Fruit fly (Drosophila melanogaster) whole organism, embryonic: ENCODE data around the gene Cpr78Ca.

Experiments
- Asciz ChIP-seq: fragments of 200-800 bp; sonication (Bioruptor generic); optimal IDR thresholded peaks from 2 replicates; lab custom pipeline; 2017; ENCODE audit warnings: missing biosample characterization, mild to moderate bottlenecking, missing genetic modification characterization, missing genetic modification reagents
- Bgb ChIP-seq: fragments of 200-800 bp; sonication (Bioruptor generic); IDR thresholded peaks from 2 replicates; pipeline ENCODE4 v1.3.6; 2022; ENCODE audit warnings: missing biosample characterization, missing genetic modification characterization; ENCODE audit not compliant: partially characterized antibody
- CG11085 ChIP-seq: fragments of 200-800 bp; sonication (Bioruptor generic); IDR thresholded peaks from 2 replicates; pipeline ENCODE4 v1.3.6; 2022; ENCODE audit warnings: missing biosample characterization, missing genetic modification characterization
- CG12155 ChIP-seq: fragments of 200-800 bp; sonication (Bioruptor generic); optimal IDR thresholded peaks from 3 replicates; lab custom pipeline; 2016; ENCODE audit warnings: missing biosample characterization, missing genetic modification characterization
- CG13287 ChIP-seq: fragments of 200-800 bp; sonication (Bioruptor generic); IDR thresholded peaks from 2 replicates; pipeline ENCODE4 v1.3.6; 2022; ENCODE audit warnings: missing biosample characterization, missing genetic modification characterization; ENCODE audit not compliant: partially characterized antibody
- CG15269 ChIP-seq: fragments of 200-800 bp; sonication (Bioruptor generic); optimal IDR thresholded peaks from 2 replicates; lab custom pipeline; 2018; ENCODE audit warnings: missing biosample characterization, mild to moderate bottlenecking, missing genetic modification characterization, moderate library complexity
- CG15479 ChIP-seq: fragments of 200-800 bp; sonication (Bioruptor generic); optimal IDR thresholded peaks from 3 replicates; lab custom pipeline; 2019; ENCODE audit warnings: missing biosample characterization, mild to moderate bottlenecking, missing genetic modification characterization, moderate library complexity
- CG17385 ChIP-seq: fragments of 200-800 bp; sonication (Bioruptor generic); optimal IDR thresholded peaks from 3 replicates; lab custom pipeline; 2018; ENCODE audit warnings: missing biosample characterization, mild to moderate bottlenecking, missing genetic modification characterization
- CG2199 ChIP-seq: fragments of 200-800 bp; sonication (Bioruptor generic); IDR thresholded peaks from 3 replicates; pipeline ENCODE4 v1.3.6; 2022; ENCODE audit warnings: missing biosample characterization, missing genetic modification characterization
- CG3163 ChIP-seq: fragments of 200-800 bp; sonication (Bioruptor generic); optimal IDR thresholded peaks from 3 replicates; lab custom pipeline; 2016; ENCODE audit warnings: missing biosample characterization, missing genetic modification characterization
- CG3995 ChIP-seq: fragments of 200-800 bp; sonication (Bioruptor generic); optimal IDR thresholded peaks from 3 replicates; lab custom pipeline; 2016; ENCODE audit warnings: missing biosample characterization, missing genetic modification characterization
- CG6272 ChIP-seq: fragments of 200-800 bp; sonication (Bioruptor generic); IDR thresholded peaks from 2 replicates; pipeline ENCODE4 v1.3.6; 2022; ENCODE audit warnings: missing biosample characterization, missing genetic modification characterization
- CG6765 ChIP-seq: fragments of 200-800 bp; sonication (Bioruptor generic); optimal IDR thresholded peaks from 3 replicates; lab custom pipeline; 2017; ENCODE audit warnings: missing biosample characterization, mild to moderate bottlenecking, missing genetic modification characterization
- CG7357 ChIP-seq: fragments of 200-800 bp; sonication (Bioruptor generic); IDR thresholded peaks from 3 replicates; pipeline ENCODE4 v1.3.6; 2022; ENCODE audit warnings: missing biosample characterization, missing genetic modification characterization
- CG7963 ChIP-seq: fragments of 200-800 bp; sonication (Bioruptor generic); IDR thresholded peaks from 3 replicates; pipeline ENCODE4 v1.3.6; 2022; ENCODE audit warnings: missing biosample characterization, missing genetic modification characterization; ENCODE audit not compliant: partially characterized antibody
- CTCF ChIP-seq: fragments of 200-800 bp; sonication (Bioruptor generic); optimal IDR thresholded peaks from 2 replicates; lab custom pipeline; 2017; ENCODE audit warnings: missing biosample characterization, mild to moderate bottlenecking, missing genetic modification characterization, moderate library complexity
- CrebB ChIP-seq: fragments of 200-800 bp; sonication (Bioruptor generic); optimal IDR thresholded peaks from 3 replicates; lab custom pipeline; 2018; ENCODE audit warnings: missing biosample characterization, mild to moderate bottlenecking, missing genetic modification characterization
- D19B ChIP-seq: fragments of 200-800 bp; sonication (Bioruptor generic); optimal IDR thresholded peaks from 2 replicates; lab custom pipeline; 2017; ENCODE audit warnings: missing biosample characterization, mild to moderate bottlenecking, missing genetic modification characterization
- Dbx ChIP-seq: fragments of 200-800 bp; sonication (Bioruptor generic); IDR thresholded peaks from 3 replicates; pipeline ENCODE4 v1.3.6; 2022; ENCODE audit warnings: missing biosample characterization, missing genetic modification characterization
- HmgZ ChIP-seq: fragments of 200-800 bp; sonication (Bioruptor generic); optimal IDR thresholded peaks from 2 replicates; lab custom pipeline; 2018; ENCODE audit warnings: missing biosample characterization, mild to moderate bottlenecking, missing genetic modification characterization
- Med ChIP-seq: fragments of 200-800 bp; sonication (Bioruptor generic); peaks from one replicate; lab custom pipeline; 2016; ENCODE audit warnings: missing biosample characterization, missing genetic modification characterization, mild to moderate bottlenecking, inconsistent platforms, moderate library complexity
- Opbp ChIP-seq: fragments of 200-800 bp; sonication (Bioruptor generic); IDR thresholded peaks from 3 replicates; pipeline ENCODE4 v1.3.6; 2022; ENCODE audit warnings: missing biosample characterization, missing genetic modification characterization; ENCODE audit not compliant: partially characterized antibody
- amos ChIP-seq: fragments of 200-800 bp; sonication (Bioruptor generic); IDR thresholded peaks from 2 replicates; pipeline ENCODE4 v1.3.6; 2022; ENCODE audit warnings: missing biosample characterization, missing genetic modification characterization; ENCODE audit not compliant: partially characterized antibody
- crol ChIP-seq: fragments of 200-800 bp; sonication (Bioruptor generic); IDR thresholded peaks from 2 replicates; pipeline ENCODE4 v1.3.6; 2022; ENCODE audit warnings: missing biosample characterization, missing genetic modification characterization
- crp ChIP-seq, 2 experiments: fragments of 200-800 bp; sonication (Bioruptor generic); optimal IDR thresholded peaks; 2 replicates in 1 of 2; 3 replicates in 1 of 2; lab custom pipeline; 2017; ENCODE audit warnings: missing biosample characterization in 2 of 2, missing genetic modification characterization in 2 of 2, mild to moderate bottlenecking in 1 of 2, moderate library complexity in 1 of 2
- exex ChIP-seq: fragments of 200-800 bp; sonication (Bioruptor generic); optimal IDR thresholded peaks from 4 replicates; lab custom pipeline; 2018; ENCODE audit warnings: missing biosample characterization, mild to moderate bottlenecking, missing genetic modification characterization, moderate library complexity
- fd64A ChIP-seq: fragments of 200-800 bp; sonication (Bioruptor generic); optimal IDR thresholded peaks from 3 replicates; lab custom pipeline; 2018; ENCODE audit warnings: missing biosample characterization, mild to moderate bottlenecking, missing genetic modification characterization
- gce ChIP-seq: fragments of 200-800 bp; sonication (Bioruptor generic); IDR thresholded peaks from 3 replicates; pipeline ENCODE4 v1.3.6; 2022; ENCODE audit warnings: missing biosample characterization, missing genetic modification characterization
- gfzf ChIP-seq: fragments of 200-800 bp; sonication (Bioruptor generic); optimal IDR thresholded peaks from 2 replicates; lab custom pipeline; 2016; ENCODE audit warnings: missing biosample characterization, mild to moderate bottlenecking, missing genetic modification characterization, moderate library complexity
- grn ChIP-seq: fragments of 200-800 bp; sonication (Bioruptor generic); optimal IDR thresholded peaks from 3 replicates; lab custom pipeline; 2017; ENCODE audit warnings: missing biosample characterization, missing genetic modification characterization
- h ChIP-seq: fragments of >200 bp; optimal IDR thresholded peaks from 2 replicates; lab custom pipeline; 2017
- ind ChIP-seq: fragments of 200-800 bp; sonication (Bioruptor generic); optimal IDR thresholded peaks from 3 replicates; lab custom pipeline; 2016; ENCODE audit warnings: missing biosample characterization, missing genetic modification characterization
- kay ChIP-seq: fragments of 200-800 bp; sonication (Bioruptor generic); optimal IDR thresholded peaks from 2 replicates; lab custom pipeline; 2016; ENCODE audit warnings: missing biosample characterization, missing genetic modification characterization
- klu ChIP-seq: fragments of 200-800 bp; sonication (Bioruptor generic); IDR thresholded peaks from 2 replicates; pipeline ENCODE4 v1.3.6; 2022; ENCODE audit warnings: missing biosample characterization, missing genetic modification characterization
- lilli ChIP-seq: fragments of 200-800 bp; sonication (Bioruptor generic); optimal IDR thresholded peaks from 3 replicates; lab custom pipeline; 2016; ENCODE audit warnings: missing biosample characterization, missing genetic modification characterization
- lov ChIP-seq, 2 experiments: fragments of 200-800 bp in 1 of 2; fragments of >200 bp in 1 of 2; sonication (Bioruptor generic) in 1 of 2; IDR thresholded peaks in 1 of 2; optimal IDR thresholded peaks in 1 of 2; 2 replicates in 1 of 2; 3 replicates in 1 of 2; pipeline versions ENCODE4 v1.3.6 to Lab custom; 2017 to 2022; ENCODE audit warnings: missing biosample characterization in 1 of 2, missing genetic modification characterization in 1 of 2
- luna ChIP-seq: fragments of 200-800 bp; sonication (Bioruptor generic); optimal IDR thresholded peaks from 2 replicates; lab custom pipeline; 2016; ENCODE audit warnings: missing biosample characterization, missing genetic modification characterization
- mam ChIP-seq: fragments of 200-800 bp; sonication (Bioruptor generic); optimal IDR thresholded peaks from 3 replicates; lab custom pipeline; 2016; ENCODE audit warnings: missing biosample characterization, missing genetic modification characterization
- odd ChIP-seq: fragments of 200-800 bp; sonication (Bioruptor generic); optimal IDR thresholded peaks from 2 replicates; lab custom pipeline; 2017; ENCODE audit warnings: missing biosample characterization, mild to moderate bottlenecking, missing genetic modification characterization
- pfk ChIP-seq: fragments of 200-800 bp; sonication (Bioruptor generic); optimal IDR thresholded peaks from 2 replicates; lab custom pipeline; 2018; ENCODE audit warnings: missing biosample characterization, mild to moderate bottlenecking, missing genetic modification characterization, moderate library complexity
- psq ChIP-seq: fragments of 200-800 bp; sonication (Bioruptor generic); optimal IDR thresholded peaks from 2 replicates; lab custom pipeline; 2017; ENCODE audit warnings: missing biosample characterization, missing genetic modification characterization
- run ChIP-seq: fragments of 200-800 bp; sonication (Bioruptor generic); optimal IDR thresholded peaks from 3 replicates; lab custom pipeline; 2018; ENCODE audit warnings: missing biosample characterization, mild to moderate bottlenecking, missing genetic modification characterization
- salm ChIP-seq: fragments of 200-800 bp; sonication (Bioruptor generic); optimal IDR thresholded peaks from 2 replicates; lab custom pipeline; 2018; ENCODE audit warnings: missing biosample characterization, mild to moderate bottlenecking, missing genetic modification characterization
- sens ChIP-seq: fragments of 200-800 bp; sonication (Bioruptor generic); peaks from one replicate; lab custom pipeline; 2016; ENCODE audit warnings: missing biosample characterization, missing genetic modification characterization
- stwl ChIP-seq: fragments of 200-800 bp; sonication (Bioruptor generic); optimal IDR thresholded peaks from 3 replicates; lab custom pipeline; 2018; ENCODE audit warnings: missing biosample characterization, mild to moderate bottlenecking, missing genetic modification characterization, moderate library complexity
- tio ChIP-seq: fragments of 200-800 bp; sonication (Bioruptor generic); optimal IDR thresholded peaks from 2 replicates; lab custom pipeline; 2017; ENCODE audit warnings: missing biosample characterization, missing genetic modification characterization, inconsistent platforms
- tx ChIP-seq: fragments of 200-800 bp; sonication (Bioruptor generic); optimal IDR thresholded peaks from 2 replicates; lab custom pipeline; 2016; ENCODE audit warnings: missing biosample characterization, missing genetic modification characterization
- unpg ChIP-seq: fragments of 200-800 bp; sonication (Bioruptor generic); optimal IDR thresholded peaks from 3 replicates; lab custom pipeline; 2018; ENCODE audit warnings: missing biosample characterization, mild to moderate bottlenecking, missing genetic modification characterization, moderate library complexity
- vvl ChIP-seq: fragments of 200-800 bp; sonication (Bioruptor generic); IDR thresholded peaks from 2 replicates; pipeline ENCODE4 v1.3.6; 2022; ENCODE audit warnings: missing biosample characterization, missing genetic modification characterization

Gene Cpr78Ca

dm6 chr3L:21266101-21266656 lies 26.4 kb downstream of the Cpr78Ca start:
- TF ChIP-seq Opbp (GFP tag; lab: Robert Waterston, UW) = no peak
- TF ChIP-seq ind = no peak
- no peak for TF ChIP-seq fd64A (GFP tag; lab: Kevin White, UChicago)
- TF ChIP-seq sens (GFP tag; lab: Kevin White, UChicago) = peak; percentile 20
- TF ChIP-seq run (tag; lab: Kevin White, UChicago) = no peak
- TF ChIP-seq CG3163 (GFP tag; lab: Kevin White, UChicago) = no peak
- no peak for TF ChIP-seq odd (GFP tag; lab: Kevin White, UChicago)
- TF ChIP-seq unpg = no peak
- peak; percentile 82 for TF ChIP-seq CG15479
- TF ChIP-seq gce (GFP tag; lab: Robert Waterston, UW) = no peak
- TF ChIP-seq D19B = peak; percentile 58
- TF ChIP-seq crol = no peak
- TF ChIP-seq tio (GFP tag; lab: Kevin White, UChicago) = no peak

dm6 chr3L:21262426-21262825 lies 30.2 kb downstream of the Cpr78Ca start:
- TF ChIP-seq CG11085 (GFP tag; lab: Robert Waterston, UW) (no peak), HmgZ (tag; lab: Kevin White, UChicago) (peak; percentile 20), Med (GFP tag; lab: Kevin White, UChicago) (peak; percentile 17), CG7357 (no peak), CTCF (GFP tag; lab: Kevin White, UChicago) (peak; percentile 72), CG6765 (GFP tag; lab: Kevin White, UChicago) (peak; percentile 31), salm (tag; lab: Kevin White, UChicago) (no peak), amos (GFP tag; lab: Robert Waterston, UW) (peak; percentile 38; the same call in 1 of the 2 replicates), Bgb (GFP tag; lab: Robert Waterston, UW) (peak; percentile 45), D19B (peak; percentile 33), grn (GFP tag; lab: Kevin White, UChicago) (peak; percentile 41), CG13287 (GFP tag; lab: Robert Waterston, UW) (peak; percentile 28; the same call in 1 of the 2 replicates), sens (GFP tag; lab: Kevin White, UChicago) (peak; percentile 74), stwl (tag; lab: Kevin White, UChicago) (peak; percentile 21), Dbx (GFP tag; lab: Robert Waterston, UW) (0 out of 3 replicates have a peak, but pooled peaks have one; percentile 7), kay (peak; percentile 43), Asciz (peak; percentile 12), gfzf (no peak), exex (tag; lab: Kevin White, UChicago) (peak; percentile 34), tx (no peak), CG17385 (no peak), CG2199 (GFP tag; lab: Robert Waterston, UW) (peak; percentile 57; the same call in 2 of the 3 replicates), vvl (GFP tag; lab: Robert Waterston, UW) (peak; percentile 55; the same call in 1 of the 2 replicates), CG15269 (tag; lab: Kevin White, UChicago) (peak; percentile 11)

- TF ChIP-seq klu (GFP tag; lab: Robert Waterston, UW) (no peak), CG3995 (no peak), lilli (GFP tag; lab: Kevin White, UChicago) (no peak), CrebB (tag; lab: Kevin White, UChicago) (no peak), h (no peak), lov (optimal IDR thresholded peaks at IDR 0.05; lab: Kevin White, UChicago) (no peak), lov (GFP tag; IDR thresholded peaks at IDR 0.05; lab: Robert Waterston, UW) (no peak), CG12155 (GFP tag; lab: Kevin White, UChicago) (no peak), pfk (GFP tag; lab: Kevin White, UChicago) (no peak), mam (GFP tag; lab: Kevin White, UChicago) (no peak), crp (GFP tag; optimal IDR thresholded peaks at IDR 0.05; lab: Kevin White, UChicago) (no peak), luna (GFP tag; lab: Kevin White, UChicago) (no peak), CG6272 (GFP tag; lab: Robert Waterston, UW) (no peak), psq (no peak), CG7963 (GFP tag; lab: Robert Waterston, UW) (no peak)
Observed at dm6 chr3L:21261403-21262164, 31.0 kb downstream of the Cpr78Ca start.
